Worm (Caenorhabditis elegans): ENCODE measurements around the gene coq-6.

Gene coq-6

DNA sequence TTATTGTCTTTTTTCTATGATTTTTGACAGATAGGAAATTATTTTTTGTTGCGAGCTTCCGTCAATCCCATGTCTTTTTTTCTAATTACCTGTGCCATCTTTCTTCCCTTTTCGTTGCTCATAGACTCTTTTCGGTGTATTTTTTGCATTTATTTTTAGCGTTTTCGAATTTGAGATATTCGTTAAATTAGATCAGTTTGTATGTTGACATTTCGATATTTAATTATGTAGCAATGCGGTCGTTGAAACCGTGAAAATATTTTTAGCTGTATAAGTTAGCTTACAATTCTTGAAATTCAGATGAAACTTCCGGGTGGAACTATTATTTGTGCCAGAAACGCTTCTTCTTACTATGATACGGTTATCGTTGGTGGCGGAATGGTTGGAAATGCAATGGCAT, at the start of gene coq-6:
coq-6 (plus strand) TSS at position 301 of the 400 bp plus-strand sequence.
- TF ChIP-seq nhr-90 (tag; optimal IDR thresholded peaks at IDR 0.05; ENCODE audit: poor library complexity) (no peak), elt-2 (tag; optimal IDR thresholded peaks at IDR 0.05) (no peak), jun-1 (tag; optimal IDR thresholded peaks at IDR 0.05) (no peak), lin-39 (tag; optimal IDR thresholded peaks at IDR 0.05) (no peak), unc-86 (tag; optimal IDR thresholded peaks at IDR 0.05) (no peak), fos-1 (tag; optimal IDR thresholded peaks at IDR 0.05) (no peak), pqm-1 (tag; optimal IDR thresholded peaks at IDR 0.05) (no peak), nhr-237 (tag; optimal IDR thresholded peaks at IDR 0.05) (no peak), fkh-4 (tag; optimal IDR thresholded peaks at IDR 0.05; ENCODE audit: borderline replicate concordance) (no peak), fkh-8 (tag; optimal IDR thresholded peaks at IDR 0.05) (no peak), tlp-1 (tag; optimal IDR thresholded peaks at IDR 0.05) (no peak), lin-14 (GFP tag; optimal IDR thresholded peaks at IDR 0.05) (no peak)

DNA sequence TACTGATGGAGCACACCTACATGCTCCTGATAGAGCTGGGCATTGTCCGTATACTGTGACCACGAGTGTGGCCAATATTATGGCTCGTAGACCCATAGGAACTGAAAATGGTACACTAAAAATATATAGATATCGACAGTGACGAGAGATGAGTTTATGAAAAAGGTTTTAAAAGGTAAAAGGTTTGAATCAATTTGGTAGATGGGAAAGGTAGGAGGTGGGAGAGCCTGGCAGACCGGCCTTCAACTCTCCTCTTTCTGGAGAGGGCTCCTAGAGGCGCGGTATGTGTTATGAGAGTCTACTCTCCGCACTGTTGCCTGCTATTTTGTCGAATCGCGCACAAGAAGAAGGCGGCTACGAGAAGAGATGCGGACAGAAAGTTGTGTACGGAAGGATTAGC, 49.1 kb upstream of the coq-6 start, which contains the start of gene lron-2:
lron-2 (minus strand) TSS at position 101 of the 400 bp plus-strand sequence.
- TF ChIP-seq skn-1 (tag; optimal IDR thresholded peaks at IDR 0.05) = no peak
- no peak for TF ChIP-seq xbp-1 (tag; optimal IDR thresholded peaks at IDR 0.05)
- TF ChIP-seq tbx-2 (tag; optimal IDR thresholded peaks at IDR 0.05) = no peak
- TF ChIP-seq fkh-10 (GFP tag; optimal IDR thresholded peaks at IDR 0.05) = no peak
- TF ChIP-seq ces-1 (GFP tag; optimal IDR thresholded peaks at IDR 0.05) = no peak
- no peak for TF ChIP-seq nhr-90 (tag; optimal IDR thresholded peaks at IDR 0.05; ENCODE audit: poor library complexity)
- no peak for TF ChIP-seq aly-2 (tag; optimal IDR thresholded peaks at IDR 0.05)
- TF ChIP-seq nhr-84 (tag; optimal IDR thresholded peaks at IDR 0.05) = no peak
- TF ChIP-seq nhr-77 (tag; optimal IDR thresholded peaks at IDR 0.05) = no peak
- TF ChIP-seq sox-4 (tag; optimal IDR thresholded peaks at IDR 0.05) = no peak
- no peak for TF ChIP-seq hlh-17 (GFP tag; optimal IDR thresholded peaks at IDR 0.05; ENCODE audit: borderline replicate concordance)
- no peak for TF ChIP-seq nhr-20 (tag; optimal IDR thresholded peaks at IDR 0.05)
- TF ChIP-seq nhr-11 (tag; optimal IDR thresholded peaks at IDR 0.05) = no peak

DNA sequence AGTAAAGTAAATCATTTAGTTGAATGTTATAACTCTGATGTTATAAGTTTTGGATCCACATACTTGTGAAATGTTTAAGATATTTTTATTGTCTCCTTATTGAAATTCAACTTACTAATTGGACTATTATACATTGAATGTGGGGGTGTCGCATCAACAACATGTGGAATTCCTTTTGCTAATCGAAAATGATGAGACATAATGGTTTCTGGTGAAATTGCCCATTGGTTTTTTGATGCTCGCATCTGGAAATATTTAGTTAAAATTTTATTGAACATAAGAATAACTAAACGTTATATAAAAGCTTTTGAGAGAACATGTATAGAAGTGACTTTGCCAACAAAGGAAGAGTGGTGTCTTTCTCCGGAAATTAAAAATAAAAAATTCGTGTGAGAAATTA, 44.6 kb upstream of the coq-6 start, which contains the start of gene ZK682.7:
ZK682.7 (minus strand) TSS at position 247 of the 400 bp plus-strand sequence.
- TF ChIP-seq dsc-1 (tag; optimal IDR thresholded peaks at IDR 0.05) (peak; percentile 91), nhr-47 (tag; optimal IDR thresholded peaks at IDR 0.05) (no peak), efl-1 (optimal IDR thresholded peaks at IDR 0.05) (no peak), efl-1 (GFP tag; optimal IDR thresholded peaks at IDR 0.05 in 1 of 2) (no peak), pax-3 (tag; optimal IDR thresholded peaks at IDR 0.05) (no peak), fkh-4 (tag; optimal IDR thresholded peaks at IDR 0.05; ENCODE audit: borderline replicate concordance) (peak; percentile 77)

DNA sequence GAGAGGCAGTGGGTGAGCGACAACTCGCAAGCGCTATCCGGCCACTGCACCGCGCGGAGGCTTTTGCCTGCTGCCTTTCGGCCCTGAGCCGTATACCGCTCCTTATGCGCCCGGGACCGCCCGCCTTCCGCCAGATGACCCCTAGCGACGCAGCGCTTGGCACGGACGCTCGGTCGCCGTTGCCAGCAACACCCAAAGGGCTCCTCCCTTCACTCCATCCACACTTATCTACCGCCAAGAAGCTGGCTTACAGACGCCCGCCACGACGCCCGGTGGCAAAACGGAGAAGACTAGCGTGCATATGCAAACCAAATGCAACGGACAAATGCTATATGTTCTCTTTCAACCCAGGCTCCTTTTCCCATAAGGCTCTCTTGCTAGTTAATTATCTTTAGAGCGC, 43.2 kb upstream of the coq-6 start:
- TF ChIP-seq nhr-47 (tag; optimal IDR thresholded peaks at IDR 0.05) (peak; percentile 15), egl-13 (tag; optimal IDR thresholded peaks at IDR 0.05) (peak; percentile 1), dsc-1 (tag; optimal IDR thresholded peaks at IDR 0.05) (peak; percentile 27), tlp-1 (tag; optimal IDR thresholded peaks at IDR 0.05) (no peak), nhr-71 (tag; optimal IDR thresholded peaks at IDR 0.05) (peak; percentile 24), ceh-8 (GFP tag; optimal IDR thresholded peaks at IDR 0.05) (peak; percentile 1), fkh-8 (tag; optimal IDR thresholded peaks at IDR 0.05) (peak; percentile 77), lin-39 (tag; optimal IDR thresholded peaks at IDR 0.05) (no peak)

DNA sequence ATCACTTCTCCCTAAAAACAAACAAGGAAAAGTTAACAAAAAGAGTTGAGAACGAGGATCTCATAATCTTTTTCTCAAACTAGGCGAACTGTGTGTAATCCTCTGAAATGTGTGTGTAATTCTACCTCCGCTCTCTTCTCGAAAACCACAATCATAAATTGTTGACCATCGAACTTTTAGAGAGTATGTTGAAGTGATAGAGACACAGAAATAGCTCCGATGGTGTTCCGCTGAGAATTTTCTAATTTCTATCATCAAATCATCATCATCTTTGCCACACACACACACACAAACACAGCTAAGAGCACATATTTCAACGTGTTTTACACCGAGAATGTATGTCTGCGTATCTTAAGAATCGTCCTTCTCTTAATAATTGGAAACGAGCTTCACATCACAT, 41.0 kb upstream of the coq-6 start:
- no peak for TF ChIP-seq fkh-10 (GFP tag; optimal IDR thresholded peaks at IDR 0.05)
- no peak for TF ChIP-seq lsy-2 (tag; optimal IDR thresholded peaks at IDR 0.05)
- peak; percentile 25 for TF ChIP-seq dsc-1 (tag; optimal IDR thresholded peaks at IDR 0.05)
- no peak for TF ChIP-seq vab-15 (tag; optimal IDR thresholded peaks at IDR 0.05)
- peak; percentile 15 for TF ChIP-seq lin-14 (GFP tag; optimal IDR thresholded peaks at IDR 0.05)
- no peak for TF ChIP-seq egl-27 (tag; optimal IDR thresholded peaks at IDR 0.05)
- no peak for TF ChIP-seq fkh-4 (tag; optimal IDR thresholded peaks at IDR 0.05; ENCODE audit: borderline replicate concordance)

Data from whole organism, L1 larva.